Fruit fly (Drosophila melanogaster): Measurements from ENCODE around the gene CG8003.

Gene CG8003

DNA sequence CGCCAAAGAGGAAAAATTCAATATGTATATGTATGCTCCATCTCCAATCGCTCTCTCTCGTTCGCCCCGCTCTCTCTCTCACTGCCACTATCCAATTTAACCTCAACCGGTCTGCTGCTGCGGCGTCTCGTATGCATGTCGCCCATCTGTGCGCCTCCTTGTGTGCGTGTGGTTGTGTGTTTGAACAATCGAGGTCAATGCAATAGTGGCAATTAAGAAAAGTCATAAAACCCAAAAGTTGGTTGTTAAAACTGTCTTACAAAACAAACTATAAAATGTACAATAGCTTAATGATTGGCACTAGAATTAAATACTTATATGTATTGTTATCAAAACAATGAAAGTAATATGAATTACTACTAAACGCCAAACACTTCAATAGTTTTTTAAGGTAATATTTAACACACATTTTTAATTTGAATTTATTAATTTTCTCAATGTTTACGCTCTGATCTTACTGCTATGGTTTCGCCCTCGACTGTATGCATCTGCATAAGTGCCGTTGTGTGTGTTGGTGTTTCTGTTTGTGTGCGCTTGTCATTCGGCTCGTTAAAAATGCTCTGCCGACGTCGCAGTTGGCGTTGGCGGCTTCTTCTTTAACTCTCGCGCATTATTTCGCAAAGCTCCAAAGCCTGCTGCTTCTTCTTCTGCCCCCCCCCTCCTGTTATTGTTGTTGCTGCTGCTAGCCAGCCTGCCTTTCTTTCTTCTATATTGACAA, 4.3 kb downstream of the CG8003 start:
- peak; percentile 75 for TF ChIP-seq CG3995 (GFP tag; optimal IDR thresholded peaks at IDR 0.05)
- TF ChIP-seq PHDP (tag; optimal IDR thresholded peaks at IDR 0.05) = peak; percentile 97
- TF ChIP-seq nmo (GFP tag; optimal IDR thresholded peaks at IDR 0.05) = peak; percentile 99
- TF ChIP-seq CG15479 (GFP tag; optimal IDR thresholded peaks at IDR 0.05) = peak; percentile 83
- TF ChIP-seq eyg (GFP tag; optimal IDR thresholded peaks at IDR 0.05) = peak; percentile 56
- peak; percentile 89; the same call in 1 of the 2 replicates for TF ChIP-seq CG10366 (GFP tag; IDR thresholded peaks at IDR 0.05)
- peak; percentile 78 for TF ChIP-seq CG1647 (GFP tag; optimal IDR thresholded peaks at IDR 0.05)
- TF ChIP-seq CG2116 (GFP tag; optimal IDR thresholded peaks at IDR 0.05) = peak; percentile 87
- TF ChIP-seq p53 (GFP tag; optimal IDR thresholded peaks at IDR 0.05) = peak; percentile 74
- TF ChIP-seq CG12071 (GFP tag; optimal IDR thresholded peaks at IDR 0.05) = peak; percentile 94
- peak; percentile 83 for TF ChIP-seq vfl (GFP tag; optimal IDR thresholded peaks at IDR 0.05)
- TF ChIP-seq phol (tag; optimal IDR thresholded peaks at IDR 0.05) = peak; percentile 98
- TF ChIP-seq CG31224 (GFP tag; IDR thresholded peaks at IDR 0.05) = peak; percentile 84
- no peak; the same call in 1 of the 2 replicates for TF ChIP-seq Doc2 (GFP tag; IDR thresholded peaks at IDR 0.05)
- peak; percentile 98 for TF ChIP-seq CG15696 (tag; optimal IDR thresholded peaks at IDR 0.05)
- peak; percentile 98 for TF ChIP-seq CG30403 (GFP tag; optimal IDR thresholded peaks at IDR 0.05)
- peak; percentile 94 for TF ChIP-seq corto (GFP tag; optimal IDR thresholded peaks at IDR 0.05)
- TF ChIP-seq HHEX (GFP tag; optimal IDR thresholded peaks at IDR 0.05) = peak; percentile 97
- TF ChIP-seq HLHmδ (GFP tag; optimal IDR thresholded peaks at IDR 0.05) = no peak
- TF ChIP-seq CG11695 (GFP tag; IDR thresholded peaks at IDR 0.05) = peak; percentile 97
- TF ChIP-seq abd-A (tag; optimal IDR thresholded peaks at IDR 0.05) = peak; percentile 91
- peak; percentile 94 for TF ChIP-seq cwo (GFP tag; optimal IDR thresholded peaks at IDR 0.05)
- TF ChIP-seq lmd (GFP tag; IDR thresholded peaks at IDR 0.05) = peak; percentile 95
- TF ChIP-seq pzg (GFP tag; optimal IDR thresholded peaks at IDR 0.05) = no peak
- TF ChIP-seq jumu (GFP tag; optimal IDR thresholded peaks at IDR 0.05) = peak; percentile 91
- TF ChIP-seq CG34422 (GFP tag; IDR thresholded peaks at IDR 0.05) = peak; percentile 89
- TF ChIP-seq ham (GFP tag; IDR thresholded peaks at IDR 0.05) = peak; percentile 38; the same call in 1 of the 2 replicates
- TF ChIP-seq Kr (GFP tag; optimal IDR thresholded peaks at IDR 0.05) = peak; percentile 81
- TF ChIP-seq croc (GFP tag; conservative IDR thresholded peaks at IDR 0.05) = peak; percentile 93
- peak; percentile 89 for TF ChIP-seq peb (GFP tag; IDR thresholded peaks at IDR 0.05)
- TF ChIP-seq CG9609 (GFP tag; optimal IDR thresholded peaks at IDR 0.05) = peak; percentile 69
- peak; percentile 25 for TF ChIP-seq Sry-δ (GFP tag; optimal IDR thresholded peaks at IDR 0.05)
- TF ChIP-seq CG9817 (tag; optimal IDR thresholded peaks at IDR 0.05) = peak; percentile 93
- TF ChIP-seq Optix (GFP tag; IDR thresholded peaks at IDR 0.05) = peak; percentile 41; the same call in 1 of the 3 replicates
- TF ChIP-seq ab (GFP tag; optimal IDR thresholded peaks at IDR 0.05) = peak; percentile 51
- peak; percentile 66 for TF ChIP-seq ash1 (GFP tag; optimal IDR thresholded peaks at IDR 0.05)
- TF ChIP-seq Oli (tag; optimal IDR thresholded peaks at IDR 0.05) = peak; percentile 98
- peak; percentile 97 for TF ChIP-seq CG6854 (GFP tag; optimal IDR thresholded peaks at IDR 0.05)
- TF ChIP-seq CG17568 (GFP tag; optimal IDR thresholded peaks at IDR 0.05) = peak; percentile 95
- peak; percentile 50 for TF ChIP-seq ERR (GFP tag; optimal IDR thresholded peaks at IDR 0.05)
- TF ChIP-seq hbn (GFP tag; IDR thresholded peaks at IDR 0.05; ENCODE audit: partially characterized antibody) = no peak
- TF ChIP-seq MBD-R2 (GFP tag; IDR thresholded peaks at IDR 0.05) = peak; percentile 66; the same call in 1 of the 2 replicates
- peak; percentile 87 for TF ChIP-seq Deaf1 (tag; optimal IDR thresholded peaks at IDR 0.05)
- peak; percentile 88 to 94 for TF ChIP-seq Pdp1 (GFP tag; optimal IDR thresholded peaks at IDR 0.05)
- TF ChIP-seq Poxn (GFP tag; IDR thresholded peaks at IDR 0.05) = peak; percentile 55; the same call in 1 of the 2 replicates
- TF ChIP-seq CG4404 (GFP tag; IDR thresholded peaks at IDR 0.05) = peak; percentile 90
- TF ChIP-seq dan (GFP tag; IDR thresholded peaks at IDR 0.05) = no peak
- peak; percentile 80 for TF ChIP-seq CG18011 (GFP tag; optimal IDR thresholded peaks at IDR 0.05)
- peak; percentile 68 for TF ChIP-seq CG31388 (GFP tag; optimal IDR thresholded peaks at IDR 0.05)

Measured in whole organism, embryonic.